Worm (Caenorhabditis elegans) whole organism, midembryonic: Measurements from ENCODE around the gene ZK546.4.

Source experiments
- cog-1 ChIP-seq: sonication (generic microtip); optimal IDR thresholded peaks from 2 replicates; lab custom pipeline; 2016; ENCODE audit warnings: missing genetic modification characterization, missing compliant biosample characterization
- flt-1 ChIP-seq: fragments of 200-800 bp; sonication (Bioruptor generic); IDR thresholded peaks from 2 replicates; pipeline ENCODE4 v1.3.6; 2022; ENCODE audit warnings: missing genetic modification characterization, missing compliant biosample characterization
- klf-2 ChIP-seq: fragments of 200-800 bp; sonication (Bioruptor generic); conservative IDR thresholded peaks from 2 replicates; pipeline ENCODE4 v1.3.6; 2022; ENCODE audit warnings: missing genetic modification reagents, missing genetic modification characterization, missing compliant biosample characterization
- tab-1 ChIP-seq: fragments of 200-800 bp; sonication (Bioruptor generic); IDR thresholded peaks from 2 replicates; pipeline ENCODE4 v1.3.6; 2022; ENCODE audit warnings: missing genetic modification characterization, missing compliant biosample characterization
- ztf-29 ChIP-seq: fragments of 200-800 bp; sonication (Bioruptor generic); IDR thresholded peaks from 2 replicates; pipeline ENCODE4 v1.3.6; 2022; ENCODE audit warnings: missing genetic modification reagents, missing genetic modification characterization, missing compliant biosample characterization

- no peak for TF ChIP-seq tab-1 (GFP tag; lab: Robert Waterston, UW)
- no peak for TF ChIP-seq flt-1 (GFP tag; lab: Robert Waterston, UW)
- no peak for TF ChIP-seq ztf-29
- no peak for TF ChIP-seq klf-2 (GFP tag; lab: Robert Waterston, UW)
- TF ChIP-seq cog-1 (tag; lab: Kevin White, UChicago) = no peak
These were observed 7.9 kb downstream of the ZK546.4 start, which contains the start of the genes gldi-11 and ZK546.2 for ce11 chrII:4945695-4946094.
